Fruit fly (Drosophila melanogaster) whole organism, embryonic: ENCODE data around the gene PH4alphaNE2.

Experiments
- ATbp ChIP-seq: fragments of 200-800 bp; sonication (Bioruptor generic); optimal IDR thresholded peaks from 2 replicates; lab custom pipeline; 2017; ENCODE audit warnings: missing biosample characterization, mild to moderate bottlenecking, missing genetic modification characterization, missing genetic modification reagents
- Asciz ChIP-seq: fragments of 200-800 bp; sonication (Bioruptor generic); optimal IDR thresholded peaks from 2 replicates; lab custom pipeline; 2017; ENCODE audit warnings: missing biosample characterization, mild to moderate bottlenecking, missing genetic modification characterization, missing genetic modification reagents
- B-H2 ChIP-seq: fragments of 200-800 bp; sonication (Bioruptor generic); optimal IDR thresholded peaks from 2 replicates; lab custom pipeline; 2018; ENCODE audit warnings: missing biosample characterization, mild to moderate bottlenecking, missing genetic modification characterization
- Bgb ChIP-seq: fragments of 200-800 bp; sonication (Bioruptor generic); IDR thresholded peaks from 2 replicates; pipeline ENCODE4 v1.3.6; 2022; ENCODE audit warnings: missing biosample characterization, missing genetic modification characterization; ENCODE audit not compliant: partially characterized antibody
- CG1233 ChIP-seq: fragments of 200-800 bp; sonication (Bioruptor generic); optimal IDR thresholded peaks from 4 replicates; lab custom pipeline; 2018; ENCODE audit warnings: missing biosample characterization, mild to moderate bottlenecking, missing genetic modification characterization
- CG14965 ChIP-seq: fragments of 200-800 bp; sonication (Bioruptor generic); optimal IDR thresholded peaks from 2 replicates; lab custom pipeline; 2016; ENCODE audit warnings: missing biosample characterization, missing genetic modification characterization, borderline replicate concordance
- CG15073 ChIP-seq: fragments of 200-800 bp; sonication (Bioruptor generic); optimal IDR thresholded peaks from 2 replicates; lab custom pipeline; 2016; ENCODE audit warnings: missing biosample characterization, missing genetic modification characterization
- CG15514 ChIP-seq: fragments of 200-800 bp; sonication (Bioruptor generic); optimal IDR thresholded peaks from 3 replicates; lab custom pipeline; 2017; ENCODE audit warnings: missing biosample characterization, missing genetic modification characterization, mild to moderate bottlenecking, moderate library complexity, missing genetic modification reagents
- CG15601 ChIP-seq: fragments of 200-800 bp; sonication (Bioruptor generic); optimal IDR thresholded peaks from 3 replicates; lab custom pipeline; 2019; ENCODE audit warnings: missing biosample characterization, mild to moderate bottlenecking, missing genetic modification characterization, moderate library complexity
- CG16779 ChIP-seq: fragments of 200-800 bp; sonication (Bioruptor generic); IDR thresholded peaks from 2 replicates; pipeline ENCODE4 v1.3.6; 2022; ENCODE audit warnings: missing biosample characterization, missing genetic modification characterization
- CG18262 ChIP-seq: fragments of 200-800 bp; optimal IDR thresholded peaks from 3 replicates; lab custom pipeline; 2019; ENCODE audit warnings: missing biosample characterization, mild to moderate bottlenecking, missing genetic modification characterization, moderate library complexity
- CG18619 ChIP-seq: fragments of 200-800 bp; sonication (Bioruptor generic); optimal IDR thresholded peaks from 3 replicates; lab custom pipeline; 2017; ENCODE audit warnings: missing biosample characterization, mild to moderate bottlenecking, missing genetic modification characterization
- CG2120 ChIP-seq: fragments of 200-800 bp; sonication (Bioruptor generic); optimal IDR thresholded peaks from 3 replicates; lab custom pipeline; 2016; ENCODE audit warnings: missing biosample characterization, missing genetic modification characterization
- CG3995 ChIP-seq: fragments of 200-800 bp; sonication (Bioruptor generic); optimal IDR thresholded peaks from 3 replicates; lab custom pipeline; 2016; ENCODE audit warnings: missing biosample characterization, missing genetic modification characterization
- CG42726 ChIP-seq: fragments of 200-800 bp; sonication (Bioruptor generic); IDR thresholded peaks from 2 replicates; pipeline ENCODE4 v1.3.6; 2022; ENCODE audit warnings: missing biosample characterization, missing genetic modification characterization; ENCODE audit not compliant: partially characterized antibody
- CG4707 ChIP-seq: fragments of 200-800 bp; sonication (Bioruptor generic); optimal IDR thresholded peaks from 2 replicates; lab custom pipeline; 2018; ENCODE audit warnings: missing biosample characterization, mild to moderate bottlenecking, missing genetic modification characterization, moderate library complexity
- CG6683 ChIP-seq: fragments of 200-800 bp; sonication (Bioruptor generic); optimal IDR thresholded peaks from 2 replicates; lab custom pipeline; 2017; ENCODE audit warnings: missing biosample characterization, mild to moderate bottlenecking, missing genetic modification characterization, missing genetic modification reagents
- CG6813 ChIP-seq: fragments of 200-800 bp; sonication (Bioruptor generic); optimal IDR thresholded peaks from 2 replicates; lab custom pipeline; 2017; ENCODE audit warnings: missing biosample characterization, missing genetic modification characterization, mild to moderate bottlenecking, moderate library complexity, missing genetic modification reagents
- CG7745 ChIP-seq: fragments of 200-800 bp; sonication (Bioruptor generic); optimal IDR thresholded peaks from 2 replicates; lab custom pipeline; 2018; ENCODE audit warnings: missing biosample characterization, mild to moderate bottlenecking, missing genetic modification characterization, moderate library complexity
- CG7786 ChIP-seq: fragments of 200-800 bp; sonication (Bioruptor generic); optimal IDR thresholded peaks from 2 replicates; lab custom pipeline; 2016; ENCODE audit warnings: missing biosample characterization, missing genetic modification characterization
- CoRest ChIP-seq: fragments of 200-800 bp; sonication (Bioruptor generic); optimal IDR thresholded peaks from 3 replicates; lab custom pipeline; 2018; ENCODE audit warnings: missing biosample characterization, mild to moderate bottlenecking, missing genetic modification characterization, moderate library complexity
- HHEX ChIP-seq: fragments of 200-800 bp; sonication (Bioruptor generic); optimal IDR thresholded peaks from 3 replicates; lab custom pipeline; 2017; ENCODE audit warnings: missing biosample characterization, mild to moderate bottlenecking, missing genetic modification characterization, missing genetic modification reagents
- HLHmδ ChIP-seq: fragments of 200-800 bp; sonication (Bioruptor generic); optimal IDR thresholded peaks from 2 replicates; lab custom pipeline; 2018; ENCODE audit warnings: missing biosample characterization, mild to moderate bottlenecking, missing genetic modification characterization, moderate library complexity
- HmgZ ChIP-seq: fragments of 200-800 bp; sonication (Bioruptor generic); optimal IDR thresholded peaks from 2 replicates; lab custom pipeline; 2018; ENCODE audit warnings: missing biosample characterization, mild to moderate bottlenecking, missing genetic modification characterization
- Hmr ChIP-seq: fragments of 200-800 bp; sonication (Bioruptor generic); optimal IDR thresholded peaks from 3 replicates; lab custom pipeline; 2017; ENCODE audit warnings: mild to moderate bottlenecking, missing biosample characterization, missing genetic modification reagents, missing genetic modification characterization
- Lhr ChIP-seq: fragments of 200-800 bp; sonication (Bioruptor generic); optimal IDR thresholded peaks from 3 replicates; lab custom pipeline; 2017; ENCODE audit warnings: mild to moderate bottlenecking, missing biosample characterization, missing genetic modification reagents, missing genetic modification characterization
- MTF-1 ChIP-seq: fragments of 200-800 bp; sonication (Bioruptor generic); optimal IDR thresholded peaks from 2 replicates; lab custom pipeline; 2018; ENCODE audit warnings: missing biosample characterization, mild to moderate bottlenecking, missing genetic modification characterization, borderline replicate concordance
- Nf-YB ChIP-seq: fragments of 200-800 bp; sonication (Bioruptor generic); optimal IDR thresholded peaks from 3 replicates; lab custom pipeline; 2019; ENCODE audit warnings: missing biosample characterization, mild to moderate bottlenecking, missing genetic modification characterization, moderate library complexity
- Sry-β ChIP-seq: fragments of 200-800 bp; sonication (Bioruptor generic); optimal IDR thresholded peaks from 2 replicates; lab custom pipeline; 2018; ENCODE audit warnings: missing biosample characterization, mild to moderate bottlenecking, missing genetic modification characterization, moderate library complexity
- Xrp1 ChIP-seq: fragments of 200-800 bp; sonication (Bioruptor generic); IDR thresholded peaks from 2 replicates; pipeline ENCODE4 v1.3.6; 2022; ENCODE audit warnings: missing biosample characterization, missing genetic modification characterization
- bbx ChIP-seq: fragments of 200-800 bp; sonication (Bioruptor generic); IDR thresholded peaks from 2 replicates; pipeline ENCODE4 v1.3.6; 2022; ENCODE audit warnings: missing biosample characterization, missing genetic modification characterization; ENCODE audit not compliant: partially characterized antibody
- bcd ChIP-seq: fragments of 200-800 bp; sonication (Bioruptor generic); optimal IDR thresholded peaks from 2 replicates; lab custom pipeline; 2017; ENCODE audit warnings: missing biosample characterization, mild to moderate bottlenecking, missing genetic modification characterization
- bsh ChIP-seq, 2 experiments: fragments of 200-800 bp; sonication (Bioruptor generic); optimal IDR thresholded peaks; 2 replicates each; lab custom pipeline; 2017 to 2018; ENCODE audit warnings: mild to moderate bottlenecking in 2 of 2, missing biosample characterization in 2 of 2, missing genetic modification characterization in 2 of 2, moderate library complexity in 1 of 2
- cwo ChIP-seq: fragments of 200-800 bp; sonication (Bioruptor generic); optimal IDR thresholded peaks from 3 replicates; lab custom pipeline; 2017; ENCODE audit warnings: missing biosample characterization, missing genetic modification characterization, mild to moderate bottlenecking, moderate library complexity, missing genetic modification reagents
- da ChIP-seq: fragments of 200-800 bp; sonication (Bioruptor generic); optimal IDR thresholded peaks from 2 replicates; lab custom pipeline; 2016; ENCODE audit warnings: missing biosample characterization, missing genetic modification characterization
- gcm ChIP-seq: fragments of 200-800 bp; sonication (Bioruptor generic); optimal IDR thresholded peaks from 2 replicates; lab custom pipeline; 2019; ENCODE audit warnings: missing biosample characterization, mild to moderate bottlenecking, missing genetic modification characterization, moderate library complexity
- gt ChIP-seq: fragments of 200-800 bp; sonication (Bioruptor generic); IDR thresholded peaks from 2 replicates; pipeline ENCODE4 v1.3.6; 2022; ENCODE audit warnings: missing biosample characterization, missing genetic modification characterization
- lab ChIP-seq: fragments of 200-800 bp; sonication (Bioruptor generic); optimal IDR thresholded peaks from 3 replicates; lab custom pipeline; 2017; ENCODE audit warnings: missing biosample characterization, missing genetic modification characterization, mild to moderate bottlenecking, moderate library complexity, missing genetic modification reagents
- lilli ChIP-seq: fragments of 200-800 bp; sonication (Bioruptor generic); optimal IDR thresholded peaks from 3 replicates; lab custom pipeline; 2016; ENCODE audit warnings: missing biosample characterization, missing genetic modification characterization
- lola ChIP-seq, 3 experiments: fragments of >200 bp in 2 of 3; fragments of 200-800 bp in 1 of 3; sonication (Bioruptor generic) in 1 of 3; optimal IDR thresholded peaks; 2 replicates each; lab custom pipeline; 2017 to 2019; ENCODE audit warnings: missing biosample characterization in 3 of 3, missing genetic modification characterization in 3 of 3, mild to moderate bottlenecking in 1 of 3, moderate library complexity in 1 of 3
- luna ChIP-seq: fragments of 200-800 bp; sonication (Bioruptor generic); optimal IDR thresholded peaks from 2 replicates; lab custom pipeline; 2016; ENCODE audit warnings: missing biosample characterization, missing genetic modification characterization
- nerfin-1 ChIP-seq: fragments of 200-800 bp; sonication (Bioruptor generic); optimal IDR thresholded peaks from 3 replicates; lab custom pipeline; 2019; ENCODE audit warnings: missing biosample characterization, mild to moderate bottlenecking, missing genetic modification characterization, moderate library complexity
- nmo ChIP-seq: fragments of 200-800 bp; sonication (Bioruptor generic); optimal IDR thresholded peaks from 2 replicates; lab custom pipeline; 2018; ENCODE audit warnings: missing biosample characterization, mild to moderate bottlenecking, missing genetic modification characterization, moderate library complexity
- pho ChIP-seq: fragments of 200-800 bp; sonication (Bioruptor generic); optimal IDR thresholded peaks from 2 replicates; lab custom pipeline; 2016; ENCODE audit warnings: missing biosample characterization, missing genetic modification characterization

The PH4alphaNE2 gene

dm6 chr3R:30489797-30490196, 22.2 kb downstream of the PH4alphaNE2 start, which contains the start of gene PH4alphaSG2 (continued):
- TF ChIP-seq CG14965 = no peak
- peak in 1 of 2 experiments; percentile 17 for TF ChIP-seq bsh (GFP tag; optimal IDR thresholded peaks at IDR 0.05; lab: Kevin White, UChicago)
- TF ChIP-seq CG15601 (tag; lab: Kevin White, UChicago) = peak; percentile 44
- no peak for TF ChIP-seq CG42726 (GFP tag; lab: Robert Waterston, UW)
- no peak for TF ChIP-seq Nf-YB (GFP tag; lab: Kevin White, UChicago)
- TF ChIP-seq bbx (GFP tag; lab: Robert Waterston, UW) = no peak
- peak; percentile 35 for TF ChIP-seq pho (GFP tag; lab: Kevin White, UChicago)
- TF ChIP-seq CG1233 = no peak
- no peak for TF ChIP-seq lola (GFP tag; optimal IDR thresholded peaks at IDR 0.05; lab: Kevin White, UChicago)
- TF ChIP-seq Bgb (GFP tag; lab: Robert Waterston, UW) = no peak
- peak; percentile 31 for TF ChIP-seq Hmr (GFP tag; lab: Kevin White, UChicago)
- TF ChIP-seq B-H2 (GFP tag; lab: Kevin White, UChicago) = peak; percentile 19
- TF ChIP-seq Asciz = peak; percentile 27
- no peak for TF ChIP-seq CG16779 (GFP tag; lab: Robert Waterston, UW)
- TF ChIP-seq CG7786 (GFP tag; lab: Kevin White, UChicago) = peak; percentile 34
- TF ChIP-seq CG6813 (GFP tag; lab: Kevin White, UChicago) = peak; percentile 48
- no peak for TF ChIP-seq Sry-β (GFP tag; lab: Kevin White, UChicago)
- no peak for TF ChIP-seq gcm (GFP tag; lab: Kevin White, UChicago)
- peak; percentile 61 for TF ChIP-seq CG2120
- TF ChIP-seq CG18262 = no peak
- TF ChIP-seq CoRest (tag; lab: Kevin White, UChicago) = no peak
- TF ChIP-seq bcd (GFP tag; lab: Kevin White, UChicago) = peak; percentile 13
- TF ChIP-seq CG15514 (GFP tag; lab: Kevin White, UChicago) = peak; percentile 29
- TF ChIP-seq CG7745 (tag; lab: Kevin White, UChicago) = no peak
- TF ChIP-seq HLHmδ = no peak
- peak; percentile 5 for TF ChIP-seq HHEX
- TF ChIP-seq CG6683 (GFP tag; lab: Kevin White, UChicago) = no peak
- TF ChIP-seq luna = peak; percentile 17
- no peak for TF ChIP-seq CG15073 (GFP tag; lab: Kevin White, UChicago)
- peak; percentile 71 for TF ChIP-seq lab
- TF ChIP-seq cwo = peak; percentile 1
- TF ChIP-seq ATbp (GFP tag; lab: Kevin White, UChicago) = peak; percentile 65
- TF ChIP-seq CG4707 (GFP tag; lab: Kevin White, UChicago) = peak; percentile 8
- TF ChIP-seq da = no peak
- TF ChIP-seq CG18619 = peak; percentile 20
- TF ChIP-seq Xrp1 (GFP tag; lab: Robert Waterston, UW) = 0 out of 2 replicates have a peak, but pooled peaks have one; percentile 25
- no peak for TF ChIP-seq nmo
- TF ChIP-seq MTF-1 (GFP tag; lab: Kevin White, UChicago) = no peak

- TF ChIP-seq lilli (GFP tag; lab: Kevin White, UChicago) (peak; percentile 4), nerfin-1 (tag; lab: Kevin White, UChicago) (no peak), CG3995 (GFP tag; lab: Kevin White, UChicago) (no peak), Lhr (GFP tag; lab: Kevin White, UChicago) (no peak), HmgZ (tag; lab: Kevin White, UChicago) (no peak), gt (GFP tag; lab: Robert Waterston, UW) (no peak), CG6683 (GFP tag; lab: Kevin White, UChicago) (no peak)
These were observed 23.4 kb downstream of the PH4alphaNE2 start, which contains the start of gene Jon99Fi for dm6 chr3R:30488663-30489062. Gene Jon99Fi (plus strand): TSS chr3R:30488963.
